Worm (Caenorhabditis elegans): ENCODE results near the gene molo-1.

- TF ChIP-seq dao-5 (tag; optimal IDR thresholded peaks at IDR 0.05) (no peak), W03F9.2 (tag; optimal IDR thresholded peaks at IDR 0.05) (no peak), him-1 (tag; optimal IDR thresholded peaks at IDR 0.05) (no peak)
Measured at ce11 chrIII:5543727-5544345, 30.0 kb upstream of the molo-1 start, which contains the start of gene D1044.1.

Measured in whole organism, L4/young adult.